Worm (Caenorhabditis elegans) whole organism, L4 larva: Measurements from ENCODE around the gene F26F2.13.
"Not testable (repeated sequence)": the region's sequence is repeated elsewhere in the genome, so short reads cannot be mapped to it uniquely, and the experiment has no call there.

Experiments
- D1046.2 ChIP-seq: fragments of 200-800 bp; sonication (Bioruptor generic); IDR thresholded peaks from 2 replicates; pipeline ENCODE4 v1.3.6; 2022; ENCODE audit warnings: missing genetic modification characterization, missing compliant biosample characterization
- F10B5.3 ChIP-seq: sonication (generic microtip); optimal IDR thresholded peaks from 2 replicates; lab custom pipeline; 2016; ENCODE audit warnings: mild to moderate bottlenecking, missing genetic modification characterization, missing compliant biosample characterization
- F37D6.2 ChIP-seq: sonication (generic microtip); optimal IDR thresholded peaks from 2 replicates; lab custom pipeline; 2016; ENCODE audit warnings: mild to moderate bottlenecking, missing genetic modification characterization, missing compliant biosample characterization
- F44E2.7 ChIP-seq: fragments of 200-800 bp; sonication (Bioruptor generic); IDR thresholded peaks from 2 replicates; pipeline ENCODE4 v2.1.2; 2022; ENCODE audit warnings: missing genetic modification characterization, missing compliant biosample characterization
- T26A8.4 ChIP-seq: fragments of 200-800 bp; sonication (Bioruptor generic); IDR thresholded peaks from 2 replicates; pipeline ENCODE4 v1.3.6; 2022; ENCODE audit warnings: missing genetic modification characterization, missing compliant biosample characterization
- Y75B8A.6 ChIP-seq: fragments of 200-800 bp; sonication (Bioruptor generic); IDR thresholded peaks from 2 replicates; pipeline ENCODE4 v1.3.6; 2022; ENCODE audit warnings: missing genetic modification reagents, missing genetic modification characterization, missing compliant biosample characterization
- ZK337.2 ChIP-seq: fragments of 200-800 bp; sonication (Bioruptor generic); IDR thresholded peaks from 2 replicates; pipeline ENCODE4 v1.3.6; 2022; ENCODE audit warnings: missing genetic modification reagents, missing genetic modification characterization, missing compliant biosample characterization
- aha-1 ChIP-seq: fragments of 150-350 bp; peaks from one replicate; lab custom pipeline; 2014; ENCODE audit warnings: missing biosample characterization, missing genetic modification characterization
- ceh-20 ChIP-seq: fragments of 200-800 bp; sonication (Bioruptor generic); IDR thresholded peaks from 2 replicates; pipeline ENCODE4 v1.3.6; 2022; ENCODE audit warnings: missing genetic modification reagents, missing genetic modification characterization, missing compliant biosample characterization
- ceh-28 ChIP-seq: fragments of 150-350 bp; optimal IDR thresholded peaks from 2 replicates; lab custom pipeline; 2014; ENCODE audit warnings: missing biosample characterization, missing genetic modification reagents, missing genetic modification characterization
- ceh-62 ChIP-seq: sonication (generic microtip); optimal IDR thresholded peaks from 2 replicates; lab custom pipeline; 2017; ENCODE audit warnings: missing biosample characterization, missing genetic modification characterization
- ceh-82 ChIP-seq: sonication (generic microtip); optimal IDR thresholded peaks from 2 replicates; lab custom pipeline; 2017; ENCODE audit warnings: missing biosample characterization, missing genetic modification characterization
- ctbp-1 ChIP-seq: fragments of 200-800 bp; sonication (Bioruptor generic); IDR thresholded peaks from 2 replicates; pipeline ENCODE4 v1.3.6; 2022; ENCODE audit warnings: missing genetic modification reagents, missing genetic modification characterization, missing compliant biosample characterization
- daf-19 ChIP-seq: fragments of 200-800 bp; sonication (Bioruptor generic); conservative IDR thresholded peaks from 2 replicates; pipeline ENCODE4 v1.3.6; 2022; ENCODE audit warnings: missing genetic modification characterization, missing compliant biosample characterization
- daf-8 ChIP-seq: fragments of 200-800 bp; sonication (Bioruptor generic); IDR thresholded peaks from 2 replicates; pipeline ENCODE4 v1.3.6; 2022; ENCODE audit warnings: missing genetic modification characterization, missing compliant biosample characterization
- fkh-10 ChIP-seq: fragments of 150-350 bp; optimal IDR thresholded peaks from 2 replicates; lab custom pipeline; 2014; ENCODE audit warnings: missing biosample characterization, missing genetic modification reagents, missing genetic modification characterization
- hif-1 ChIP-seq, 2 experiments: sonication (generic microtip); optimal IDR thresholded peaks; 2 replicates each; lab custom pipeline; 2016 to 2017; ENCODE audit warnings: missing compliant biosample characterization in 2 of 2, missing genetic modification characterization in 2 of 2, missing genetic modification reagents in 2 of 2, missing genotype in 2 of 2, mild to moderate bottlenecking in 1 of 2
- hlh-11 ChIP-seq: fragments of 200-800 bp; sonication (Bioruptor generic); optimal IDR thresholded peaks from 2 replicates; lab custom pipeline; 2018; ENCODE audit warnings: mild to moderate bottlenecking, missing genetic modification characterization, missing compliant biosample characterization
- lim-7 ChIP-seq: fragments of 200-800 bp; sonication (Bioruptor generic); IDR thresholded peaks from 2 replicates; pipeline ENCODE4 v1.3.6; 2022; ENCODE audit warnings: missing genetic modification characterization, missing compliant biosample characterization
- lin-1 ChIP-seq: fragments of 200-800 bp; sonication (Bioruptor generic); IDR thresholded peaks from 2 replicates; pipeline ENCODE4 v1.3.6; 2022; ENCODE audit warnings: missing genetic modification reagents, missing genetic modification characterization, missing compliant biosample characterization
- lin-13 ChIP-seq: fragments of 150-350 bp; optimal IDR thresholded peaks from 2 replicates; lab custom pipeline; 2014; ENCODE audit warnings: missing biosample characterization, missing genetic modification reagents, missing genetic modification characterization
- lin-38 ChIP-seq: fragments of 200-800 bp; sonication (Bioruptor generic); IDR thresholded peaks from 2 replicates; pipeline ENCODE4 v1.3.6; 2022; ENCODE audit warnings: missing genetic modification reagents, missing genetic modification characterization, missing compliant biosample characterization
- madf-9 ChIP-seq: fragments of 200-800 bp; sonication (Bioruptor generic); conservative IDR thresholded peaks from 2 replicates; pipeline ENCODE4 v1.3.6; 2022; ENCODE audit warnings: missing genetic modification reagents, missing genetic modification characterization, missing compliant biosample characterization
- mdt-29 ChIP-seq: fragments of 200-800 bp; sonication (Bioruptor generic); IDR thresholded peaks from 2 replicates; pipeline ENCODE4 v1.3.6; 2022; ENCODE audit warnings: missing genetic modification reagents, missing genetic modification characterization, missing compliant biosample characterization
- mes-2 ChIP-seq: sonication (generic microtip); optimal IDR thresholded peaks from 2 replicates; lab custom pipeline; 2016; ENCODE audit warnings: missing genotype, mild to moderate bottlenecking, missing genetic modification characterization, missing compliant biosample characterization; ENCODE audit not compliant: poor library complexity, severe bottlenecking
- nhr-11 ChIP-seq: fragments of 150-350 bp; optimal IDR thresholded peaks from 2 replicates; lab custom pipeline; 2014; ENCODE audit warnings: missing biosample characterization, missing genetic modification characterization
- nhr-111 ChIP-seq: fragments of 200-800 bp; sonication (Bioruptor generic); optimal IDR thresholded peaks from 2 replicates; lab custom pipeline; 2018; ENCODE audit warnings: mild to moderate bottlenecking, missing genetic modification characterization, missing compliant biosample characterization
- nhr-77 ChIP-seq: fragments of 150-350 bp; optimal IDR thresholded peaks from 2 replicates; lab custom pipeline; 2014; ENCODE audit warnings: missing biosample characterization, missing genetic modification characterization
- saeg-2 ChIP-seq: fragments of 200-800 bp; sonication (Bioruptor generic); IDR thresholded peaks from 2 replicates; pipeline ENCODE4 v1.3.6; 2022; ENCODE audit warnings: missing genetic modification reagents, missing genetic modification characterization, missing compliant biosample characterization
- spr-1 ChIP-seq: sonication (generic microtip); optimal IDR thresholded peaks from 2 replicates; lab custom pipeline; 2016; ENCODE audit warnings: mild to moderate bottlenecking, missing genetic modification characterization, missing compliant biosample characterization
- spr-3 ChIP-seq: fragments of 200-800 bp; sonication (Bioruptor generic); optimal IDR thresholded peaks from 2 replicates; lab custom pipeline; 2018; ENCODE audit warnings: mild to moderate bottlenecking, missing genetic modification characterization, missing compliant biosample characterization
- tag-97 ChIP-seq: fragments of 200-800 bp; sonication (Bioruptor generic); IDR thresholded peaks from 2 replicates; pipeline ENCODE4 v1.3.6; 2022; ENCODE audit warnings: missing genetic modification characterization, missing compliant biosample characterization
- tra-1 ChIP-seq: fragments of 200-800 bp; sonication (Bioruptor generic); IDR thresholded peaks from 2 replicates; pipeline ENCODE4 v1.3.6; 2022; ENCODE audit warnings: missing genetic modification reagents, missing genetic modification characterization, missing compliant biosample characterization
- unc-39 ChIP-seq: sonication (generic microtip); optimal IDR thresholded peaks from 2 replicates; lab custom pipeline; 2017; ENCODE audit warnings: missing biosample characterization, missing genetic modification characterization
- unc-62 ChIP-seq, 3 experiments: fragments of 150-350 bp in 1 of 3; sonication (generic microtip); optimal IDR thresholded peaks in 2 of 3; peaks in 1 of 3; 1 replicate in 1 of 3; 2 replicates in 2 of 3; lab custom pipeline; 2014 to 2017; ENCODE audit warnings: missing biosample characterization in 3 of 3, missing genetic modification characterization in 3 of 3, missing genetic modification reagents in 3 of 3, missing genotype in 1 of 3
- zfp-2 ChIP-seq: sonication (generic microtip); optimal IDR thresholded peaks from 2 replicates; lab custom pipeline; 2016; ENCODE audit warnings: mild to moderate bottlenecking, missing genetic modification characterization, missing compliant biosample characterization
- zip-11 ChIP-seq: fragments of 200-800 bp; sonication (Bioruptor generic); IDR thresholded peaks from 2 replicates; pipeline ENCODE4 v1.3.6; 2022; ENCODE audit warnings: missing genetic modification characterization, missing compliant biosample characterization
- ztf-7 ChIP-seq: fragments of 150-350 bp; optimal IDR thresholded peaks from 2 replicates; lab custom pipeline; 2014; ENCODE audit warnings: missing biosample characterization, missing genetic modification characterization

The F26F2.13 gene

ce11 chrV:20568995-20569394 is 4.8 kb downstream of the F26F2.13 start, which contains the start of gene F26F2.4:
Gene F26F2.4, plus strand, starts transcription at chrV:20569295.
- not testable (repeated sequence) for TF ChIP-seq ceh-28 (tag; lab: Kevin White, UChicago); ceh-82; hif-1 (tag; optimal IDR thresholded peaks at IDR 0.05; lab: Kevin White, UChicago)
- TF ChIP-seq, all 104 proteins: peak for 0; not testable (repeated sequence) for 104

DNA sequence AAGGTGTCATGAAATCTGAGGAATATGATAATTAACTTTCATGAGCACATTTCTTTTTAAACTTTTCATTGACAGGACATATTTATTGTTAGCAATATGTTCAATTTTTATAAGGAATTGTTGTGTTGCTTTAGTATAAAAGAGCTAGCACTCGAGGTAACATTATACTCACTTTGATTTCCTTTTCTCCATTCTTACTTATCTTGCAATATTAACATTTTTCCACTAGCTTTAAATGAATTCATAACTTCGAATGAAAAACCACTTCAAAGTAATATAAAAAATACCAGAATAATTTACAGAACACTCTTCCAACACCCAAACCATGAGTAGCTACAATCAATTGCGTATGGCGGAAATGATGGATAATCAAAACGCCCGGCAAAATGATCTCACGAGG is 9.2 kb downstream of the F26F2.13 start, which contains the start of gene F26F2.5:
Gene F26F2.5, plus strand, starts transcription at position 301 of the 400 bp plus-strand sequence.
- TF ChIP-seq daf-8 (GFP tag; lab: Robert Waterston, UW), result no peak
- TF ChIP-seq ztf-7 (tag; lab: Kevin White, UChicago), result no peak
- no peak for TF ChIP-seq fkh-10 (GFP tag; lab: Kevin White, UChicago)
- no peak for TF ChIP-seq tra-1 (GFP tag; lab: Robert Waterston, UW)
- no peak for TF ChIP-seq D1046.2 (GFP tag; lab: Robert Waterston, UW)
- TF ChIP-seq F37D6.2 (tag; lab: Kevin White, UChicago), result no peak
- TF ChIP-seq ceh-82, result no peak
- TF ChIP-seq F44E2.7 (GFP tag; lab: Robert Waterston, UW), result no peak
- TF ChIP-seq ZK337.2 (GFP tag; lab: Robert Waterston, UW), result no peak
- TF ChIP-seq madf-9 (GFP tag; lab: Robert Waterston, UW), result no peak
- TF ChIP-seq mes-2 (tag; lab: Kevin White, UChicago), result no peak

DNA sequence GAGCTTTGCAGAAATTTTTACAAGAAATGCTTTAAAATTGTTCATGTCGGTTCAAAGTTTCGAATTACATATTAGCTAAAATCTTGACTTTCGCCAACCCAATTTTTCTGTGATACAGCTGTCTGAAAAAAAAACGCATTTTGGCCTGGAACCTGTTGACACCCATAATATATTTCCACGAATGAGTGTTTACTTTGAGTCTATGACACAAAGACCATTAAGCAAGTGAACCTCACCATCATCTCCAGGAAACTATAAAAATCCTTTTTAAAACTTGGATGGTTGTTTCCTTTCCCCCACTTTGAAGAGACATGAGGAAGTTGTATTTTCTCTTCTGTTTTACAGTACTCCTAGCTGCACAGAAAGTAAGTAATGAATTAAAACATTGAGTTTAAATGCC is 10.2 kb downstream of the F26F2.13 start, which contains the start of gene clec-263:
Gene clec-263, plus strand, starts transcription at position 301 of the 400 bp plus-strand sequence.
- no peak for TF ChIP-seq Y75B8A.6 (GFP tag; lab: Robert Waterston, UW)
- TF ChIP-seq unc-62 (GFP tag; optimal IDR thresholded peaks at IDR 0.05 in 1 of 2; lab: Kevin White, UChicago), result peak in 1 of 2 experiments; percentile 11
- TF ChIP-seq unc-62 (tag; optimal IDR thresholded peaks at IDR 0.05; lab: Kevin White, UChicago), result no peak
- TF ChIP-seq lin-38 (GFP tag; lab: Robert Waterston, UW), result no peak
- TF ChIP-seq spr-3 (GFP tag; lab: Kevin White, UChicago), result no peak

DNA sequence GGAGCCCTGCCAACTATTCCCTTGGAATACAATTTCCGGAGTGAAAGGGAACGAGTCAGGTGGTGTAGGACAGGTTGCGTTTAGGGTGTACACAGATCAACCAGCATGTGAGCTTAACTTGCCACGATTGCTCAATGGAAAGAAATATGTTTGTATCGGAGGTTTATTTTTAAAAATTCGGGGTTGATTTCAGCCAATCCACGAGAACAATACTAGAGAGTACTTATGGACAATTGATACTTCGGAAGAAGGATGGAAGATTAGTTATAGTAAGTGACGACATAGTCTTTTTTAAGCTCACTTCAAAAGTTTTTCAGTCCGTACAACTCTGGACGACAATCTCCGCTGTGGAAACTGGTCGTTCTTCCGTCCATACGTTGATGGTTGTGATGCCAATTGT is 10.7 kb downstream of the F26F2.13 start:
- peak in 1 of 2 experiments; percentile 97 for TF ChIP-seq unc-62 (GFP tag; optimal IDR thresholded peaks at IDR 0.05 in 1 of 2; lab: Kevin White, UChicago)
- TF ChIP-seq unc-62 (tag; optimal IDR thresholded peaks at IDR 0.05; lab: Kevin White, UChicago), result no peak
- no peak for TF ChIP-seq saeg-2 (GFP tag; lab: Robert Waterston, UW)
- TF ChIP-seq, all 104 proteins: peak for 1

ce11 chrV:20579534-20579933 is 15.4 kb downstream of the F26F2.13 start, which contains the start of gene F26F2.8:
Gene F26F2.8, plus strand, starts transcription at chrV:20579546.
- TF ChIP-seq ceh-62 (tag; lab: Kevin White, UChicago) (no peak), ceh-20 (no peak), aha-1 (tag; lab: Kevin White, UChicago) (peak; percentile 90), lin-1 (GFP tag; lab: Robert Waterston, UW) (no peak), ztf-7 (tag; lab: Kevin White, UChicago) (no peak)
- TF ChIP-seq, all 104 proteins: peak for 1

DNA sequence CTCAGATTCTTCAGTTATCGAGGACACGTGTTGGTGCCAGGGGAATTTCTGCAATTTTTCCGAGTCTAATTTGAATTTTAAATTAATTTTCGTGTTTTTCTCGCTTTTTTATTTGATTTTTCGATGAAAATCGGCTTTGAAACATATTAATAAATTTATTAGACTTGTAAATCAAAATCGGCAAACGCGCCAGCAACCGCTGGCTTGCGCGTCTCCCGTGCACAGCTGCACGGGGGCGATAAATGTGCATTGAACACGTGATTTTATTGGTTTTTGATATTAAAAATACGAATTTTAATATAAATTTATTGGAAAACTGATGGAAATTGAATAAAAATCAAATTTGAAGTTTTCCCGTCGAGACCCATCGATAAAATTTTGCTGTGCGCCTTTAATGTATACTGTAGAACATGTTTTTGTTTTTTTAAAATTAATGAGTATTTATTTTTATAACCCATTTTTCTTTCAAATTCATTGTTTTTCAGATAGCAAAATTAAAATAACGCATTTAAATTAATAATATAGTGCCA is 16.4 kb downstream of the F26F2.13 start, which contains the start of gene F26F2.7:
Gene F26F2.7, plus strand, starts transcription at position 480 of the 530 bp plus-strand sequence.
- TF ChIP-seq hlh-11 (tag; lab: Kevin White, UChicago) (peak; percentile 95), T26A8.4 (peak; percentile 70; the same call in 1 of the 2 replicates), ctbp-1 (GFP tag; lab: Robert Waterston, UW) (0 out of 2 replicates have a peak, but pooled peaks have one; percentile 31), tra-1 (GFP tag; lab: Robert Waterston, UW) (no peak; the same call in 1 of the 2 replicates), lim-7 (GFP tag; lab: Robert Waterston, UW) (no peak), nhr-11 (tag; lab: Kevin White, UChicago) (peak; percentile 30), F10B5.3 (tag; lab: Kevin White, UChicago) (peak; percentile 68), daf-19 (GFP tag; lab: Robert Waterston, UW) (no peak), tag-97 (GFP tag; lab: Robert Waterston, UW) (no peak), nhr-77 (tag; lab: Kevin White, UChicago) (peak; percentile 72), F44E2.7 (GFP tag; lab: Robert Waterston, UW) (0 out of 2 replicates have a peak, but pooled peaks have one; percentile 47), spr-1 (peak; percentile 70), unc-39 (tag; lab: Kevin White, UChicago) (no peak), nhr-111 (GFP tag; lab: Kevin White, UChicago) (no peak), zfp-2 (tag; lab: Kevin White, UChicago) (no peak), fkh-10 (GFP tag; lab: Kevin White, UChicago) (peak; percentile 17), lin-13 (GFP tag; lab: Kevin White, UChicago) (peak; percentile 68), ceh-20 (peak; percentile 94), mes-2 (tag; lab: Kevin White, UChicago) (peak; percentile 88), mdt-29 (GFP tag; lab: Robert Waterston, UW) (peak; percentile 75; the same call in 1 of the 2 replicates), zip-11 (GFP tag; lab: Robert Waterston, UW) (no peak)
